Fruit fly (Drosophila melanogaster) whole organism, prepupa: Measurements from ENCODE around the gene Fer1.

Source experiments
- Blimp-1 ChIP-seq: fragments of 200-800 bp; sonication (Bioruptor generic); optimal IDR thresholded peaks from 3 replicates; lab custom pipeline; 2017; ENCODE audit warnings: missing biosample characterization, missing genetic modification characterization, mild to moderate bottlenecking, moderate library complexity, missing genetic modification reagents
- CG10669 ChIP-seq: fragments of 200-800 bp; sonication (Bioruptor generic); optimal IDR thresholded peaks from 3 replicates; lab custom pipeline; 2018; ENCODE audit warnings: missing biosample characterization, mild to moderate bottlenecking, missing genetic modification characterization, moderate library complexity
- CG11294 ChIP-seq: fragments of 200-800 bp; sonication (Bioruptor generic); IDR thresholded peaks from 2 replicates; pipeline ENCODE4 v1.3.6; 2022; ENCODE audit warnings: missing biosample characterization, missing genetic modification characterization
- CG11902 ChIP-seq: fragments of 200-800 bp; sonication (Bioruptor generic); optimal IDR thresholded peaks from 3 replicates; lab custom pipeline; 2016; ENCODE audit warnings: missing biosample characterization, missing genetic modification characterization
- CG15336 ChIP-seq: fragments of 200-800 bp; sonication (Bioruptor generic); IDR thresholded peaks from 2 replicates; pipeline ENCODE4 v1.3.6; 2022; ENCODE audit warnings: missing biosample characterization, missing genetic modification characterization
- CG1621 ChIP-seq: fragments of 200-800 bp; sonication (Bioruptor generic); optimal IDR thresholded peaks from 3 replicates; lab custom pipeline; 2018; ENCODE audit warnings: missing biosample characterization, mild to moderate bottlenecking, missing genetic modification characterization
- CG32006 ChIP-seq: fragments of 200-800 bp; sonication (Bioruptor generic); optimal IDR thresholded peaks from 3 replicates; lab custom pipeline; 2017; ENCODE audit warnings: missing biosample characterization, mild to moderate bottlenecking, missing genetic modification characterization
- CG4318 ChIP-seq: fragments of 200-800 bp; sonication (Bioruptor generic); optimal IDR thresholded peaks from 3 replicates; lab custom pipeline; 2017; ENCODE audit warnings: missing biosample characterization, mild to moderate bottlenecking, missing genetic modification characterization
- CG6163 ChIP-seq: fragments of 200-800 bp; sonication (Bioruptor generic); IDR thresholded peaks from 3 replicates; pipeline ENCODE4 v1.3.6; 2022; ENCODE audit warnings: missing biosample characterization, missing genetic modification characterization
- CG6276 ChIP-seq: fragments of 200-800 bp; sonication (Bioruptor generic); optimal IDR thresholded peaks from 2 replicates; lab custom pipeline; 2017; ENCODE audit warnings: missing biosample characterization, mild to moderate bottlenecking, missing genetic modification characterization
- CG6792 ChIP-seq: fragments of 200-800 bp; sonication (Bioruptor generic); optimal IDR thresholded peaks from 3 replicates; lab custom pipeline; 2016; ENCODE audit warnings: missing biosample characterization, missing genetic modification characterization
- CG6808 ChIP-seq: fragments of 200-800 bp; sonication (Bioruptor generic); optimal IDR thresholded peaks from 3 replicates; lab custom pipeline; 2017; ENCODE audit warnings: missing biosample characterization, missing genetic modification characterization, mild to moderate bottlenecking, moderate library complexity, missing genetic modification reagents
- CG6854 ChIP-seq: fragments of 200-800 bp; sonication (Bioruptor generic); optimal IDR thresholded peaks from 2 replicates; lab custom pipeline; 2017; ENCODE audit warnings: missing biosample characterization, mild to moderate bottlenecking, missing genetic modification characterization
- CG7368 ChIP-seq: fragments of 200-800 bp; sonication (Bioruptor generic); optimal IDR thresholded peaks from 3 replicates; lab custom pipeline; 2016; ENCODE audit warnings: missing biosample characterization, missing genetic modification characterization
- CG8319 ChIP-seq: fragments of 200-800 bp; sonication (Bioruptor generic); optimal IDR thresholded peaks from 3 replicates; lab custom pipeline; 2016; ENCODE audit warnings: missing biosample characterization, missing genetic modification characterization
- CG8632 ChIP-seq: fragments of 200-800 bp; sonication (Bioruptor generic); optimal IDR thresholded peaks from 3 replicates; lab custom pipeline; 2016; ENCODE audit warnings: missing biosample characterization, missing genetic modification characterization
- Eip78C ChIP-seq: fragments of 200-800 bp; sonication (Bioruptor generic); peaks from one replicate; lab custom pipeline; 2016; ENCODE audit warnings: missing biosample characterization, missing genetic modification characterization
- Eip93F ChIP-seq: fragments of 200-800 bp; sonication (Bioruptor generic); optimal IDR thresholded peaks from 2 replicates; lab custom pipeline; 2016; ENCODE audit warnings: missing biosample characterization, mild to moderate bottlenecking, missing genetic modification characterization
- Ets96B ChIP-seq: fragments of 200-800 bp; optimal IDR thresholded peaks from 2 replicates; lab custom pipeline; 2019; ENCODE audit warnings: missing biosample characterization, mild to moderate bottlenecking, missing genetic modification characterization, moderate library complexity
- Gug ChIP-seq: fragments of 200-800 bp; sonication (Bioruptor generic); IDR thresholded peaks from 2 replicates; pipeline ENCODE4 v1.3.6; 2022; ENCODE audit warnings: missing biosample characterization, missing genetic modification characterization
- Hr39 ChIP-seq: fragments of 200-800 bp; sonication (Bioruptor generic); optimal IDR thresholded peaks from 2 replicates; lab custom pipeline; 2016; ENCODE audit warnings: missing biosample characterization, missing genetic modification characterization
- Lpt ChIP-seq: fragments of 200-800 bp; sonication (Bioruptor generic); optimal IDR thresholded peaks from 3 replicates; lab custom pipeline; 2016; ENCODE audit warnings: missing biosample characterization, missing genetic modification characterization
- Met ChIP-seq: fragments of 200-800 bp; sonication (Bioruptor generic); optimal IDR thresholded peaks from 3 replicates; lab custom pipeline; 2016; ENCODE audit warnings: missing biosample characterization, missing genetic modification characterization
- OdsH ChIP-seq: fragments of 200-800 bp; sonication (Bioruptor generic); optimal IDR thresholded peaks from 3 replicates; lab custom pipeline; 2016; ENCODE audit warnings: missing biosample characterization, missing genetic modification characterization
- Smox ChIP-seq: fragments of 200-800 bp; sonication (Bioruptor generic); optimal IDR thresholded peaks from 3 replicates; lab custom pipeline; 2016; ENCODE audit warnings: missing biosample characterization, missing genetic modification characterization
- Sox102F ChIP-seq: fragments of 200-800 bp; sonication (Bioruptor generic); optimal IDR thresholded peaks from 2 replicates; lab custom pipeline; 2016; ENCODE audit warnings: missing biosample characterization, mild to moderate bottlenecking, missing genetic modification characterization
- Sox14 ChIP-seq: fragments of 200-800 bp; sonication (Bioruptor generic); optimal IDR thresholded peaks from 3 replicates; lab custom pipeline; 2016; ENCODE audit warnings: missing biosample characterization, missing genetic modification characterization
- achi ChIP-seq: fragments of 200-800 bp; sonication (Bioruptor generic); optimal IDR thresholded peaks from 3 replicates; lab custom pipeline; 2016; ENCODE audit warnings: missing biosample characterization, missing genetic modification characterization
- acj6 ChIP-seq: fragments of 200-800 bp; sonication (Bioruptor generic); optimal IDR thresholded peaks from 3 replicates; lab custom pipeline; 2016; ENCODE audit warnings: missing biosample characterization, missing genetic modification characterization
- cyc ChIP-seq: fragments of 200-800 bp; sonication (Bioruptor generic); optimal IDR thresholded peaks from 3 replicates; lab custom pipeline; 2016; ENCODE audit warnings: missing biosample characterization, missing genetic modification characterization
- dsx ChIP-seq: fragments of 200-800 bp; optimal IDR thresholded peaks from 3 replicates; lab custom pipeline; 2019; ENCODE audit warnings: missing biosample characterization, mild to moderate bottlenecking, missing genetic modification characterization, moderate library complexity; ENCODE audit not compliant: poor library complexity, severe bottlenecking
- esn ChIP-seq: fragments of 200-800 bp; sonication (Bioruptor generic); optimal IDR thresholded peaks from 2 replicates; lab custom pipeline; 2016; ENCODE audit warnings: missing biosample characterization, mild to moderate bottlenecking, missing genetic modification characterization, moderate library complexity
- fd59A ChIP-seq: fragments of 200-800 bp; sonication (Bioruptor generic); optimal IDR thresholded peaks from 2 replicates; lab custom pipeline; 2017; ENCODE audit warnings: missing biosample characterization, mild to moderate bottlenecking, missing genetic modification characterization, missing genetic modification reagents
- net ChIP-seq: fragments of 200-800 bp; sonication (Bioruptor generic); optimal IDR thresholded peaks from 3 replicates; lab custom pipeline; 2016; ENCODE audit warnings: missing biosample characterization, missing genetic modification characterization
- pdm3 ChIP-seq: fragments of 200-800 bp; sonication (Bioruptor generic); optimal IDR thresholded peaks from 3 replicates; lab custom pipeline; 2016; ENCODE audit warnings: missing biosample characterization, missing genetic modification characterization
- salr ChIP-seq, 2 experiments: fragments of 200-800 bp; sonication (Bioruptor generic); optimal IDR thresholded peaks; 3 replicates each; lab custom pipeline; 2016 to 2018; ENCODE audit warnings: missing biosample characterization in 2 of 2, missing genetic modification characterization in 2 of 2, mild to moderate bottlenecking in 1 of 2
- spab ChIP-seq: fragments of 200-800 bp; sonication (Bioruptor generic); optimal IDR thresholded peaks from 2 replicates; lab custom pipeline; 2017; ENCODE audit warnings: missing biosample characterization, mild to moderate bottlenecking, missing genetic modification characterization, missing genetic modification reagents
- ss ChIP-seq, 2 experiments: fragments of 200-800 bp; sonication (Bioruptor generic); optimal IDR thresholded peaks; 2 replicates in 1 of 2; 3 replicates in 1 of 2; lab custom pipeline; 2017 to 2018; ENCODE audit warnings: mild to moderate bottlenecking in 2 of 2, missing biosample characterization in 2 of 2, missing genetic modification characterization in 2 of 2, moderate library complexity in 1 of 2
- svp ChIP-seq: fragments of 200-800 bp; sonication (Bioruptor generic); peaks from one replicate; lab custom pipeline; 2016; ENCODE audit warnings: missing biosample characterization, missing genetic modification characterization
- topi ChIP-seq: fragments of 200-800 bp; sonication (Bioruptor generic); optimal IDR thresholded peaks from 3 replicates; lab custom pipeline; 2016; ENCODE audit warnings: missing biosample characterization, missing genetic modification characterization
- vri ChIP-seq: fragments of 200-800 bp; sonication (Bioruptor generic); optimal IDR thresholded peaks from 3 replicates; lab custom pipeline; 2016; ENCODE audit warnings: missing biosample characterization, mild to moderate bottlenecking, missing genetic modification characterization

Gene Fer1

DNA sequence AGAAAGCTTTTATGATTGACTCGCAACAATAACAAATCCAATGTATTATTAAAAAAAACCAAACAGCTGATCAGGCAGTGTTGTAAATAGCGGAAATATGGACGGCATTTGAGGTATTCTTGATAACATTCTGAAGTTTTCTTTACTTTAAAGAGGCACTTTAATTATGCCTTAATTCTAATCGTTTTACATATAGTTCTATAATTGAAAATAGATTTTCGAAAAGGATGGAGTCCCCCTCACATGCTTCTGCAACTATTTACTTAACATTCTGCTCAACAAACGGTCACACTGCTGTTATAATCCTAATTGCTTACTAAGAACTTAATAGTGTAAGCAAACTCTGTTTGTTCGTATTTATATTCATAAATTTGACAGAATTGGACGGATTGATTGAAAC lies 8.0 kb upstream of the Fer1 start, which contains the start of gene CG10068 (continued):
- TF ChIP-seq CG6163 (GFP tag; lab: Robert Waterston, UW): peak; percentile 93
- TF ChIP-seq topi: peak; percentile 90
- TF ChIP-seq ss (GFP tag; optimal IDR thresholded peaks at IDR 0.05; lab: Kevin White, UChicago): peak; percentile 48 to 75
- peak; percentile 84 for TF ChIP-seq CG8632 (GFP tag; lab: Kevin White, UChicago)
- peak; percentile 55 for TF ChIP-seq CG11902 (GFP tag; lab: Kevin White, UChicago)
- peak; percentile 62 for TF ChIP-seq fd59A
- peak; percentile 77 for TF ChIP-seq acj6 (GFP tag; lab: Kevin White, UChicago)
- TF ChIP-seq spab (GFP tag; lab: Kevin White, UChicago): peak; percentile 54
- peak; percentile 64 for TF ChIP-seq CG7368 (GFP tag; lab: Kevin White, UChicago)
- peak; percentile 82 for TF ChIP-seq CG6792
- TF ChIP-seq Met (GFP tag; lab: Kevin White, UChicago): peak; percentile 87
- TF ChIP-seq cyc (GFP tag; lab: Kevin White, UChicago): peak; percentile 83
- peak; percentile 87 for TF ChIP-seq Hr39
- TF ChIP-seq CG4318: peak; percentile 30
- peak; percentile 73 for TF ChIP-seq vri (GFP tag; lab: Kevin White, UChicago)
- TF ChIP-seq dsx: peak; percentile 91
- peak; percentile 69 for TF ChIP-seq net (GFP tag; lab: Kevin White, UChicago)
- peak; percentile 90 for TF ChIP-seq Sox14
- no peak for TF ChIP-seq CG1621 (tag; lab: Kevin White, UChicago)
- no peak for TF ChIP-seq Eip93F (GFP tag; lab: Kevin White, UChicago)
- TF ChIP-seq CG32006 (GFP tag; lab: Kevin White, UChicago): no peak
- TF ChIP-seq Ets96B: peak; percentile 80
- TF ChIP-seq salr (GFP tag; optimal IDR thresholded peaks at IDR 0.05; lab: Kevin White, UChicago): peak in 1 of 2 experiments; percentile 62
- peak; percentile 49 for TF ChIP-seq CG6276 (GFP tag; lab: Kevin White, UChicago)
- TF ChIP-seq, all 60 proteins: peak for 55

DNA sequence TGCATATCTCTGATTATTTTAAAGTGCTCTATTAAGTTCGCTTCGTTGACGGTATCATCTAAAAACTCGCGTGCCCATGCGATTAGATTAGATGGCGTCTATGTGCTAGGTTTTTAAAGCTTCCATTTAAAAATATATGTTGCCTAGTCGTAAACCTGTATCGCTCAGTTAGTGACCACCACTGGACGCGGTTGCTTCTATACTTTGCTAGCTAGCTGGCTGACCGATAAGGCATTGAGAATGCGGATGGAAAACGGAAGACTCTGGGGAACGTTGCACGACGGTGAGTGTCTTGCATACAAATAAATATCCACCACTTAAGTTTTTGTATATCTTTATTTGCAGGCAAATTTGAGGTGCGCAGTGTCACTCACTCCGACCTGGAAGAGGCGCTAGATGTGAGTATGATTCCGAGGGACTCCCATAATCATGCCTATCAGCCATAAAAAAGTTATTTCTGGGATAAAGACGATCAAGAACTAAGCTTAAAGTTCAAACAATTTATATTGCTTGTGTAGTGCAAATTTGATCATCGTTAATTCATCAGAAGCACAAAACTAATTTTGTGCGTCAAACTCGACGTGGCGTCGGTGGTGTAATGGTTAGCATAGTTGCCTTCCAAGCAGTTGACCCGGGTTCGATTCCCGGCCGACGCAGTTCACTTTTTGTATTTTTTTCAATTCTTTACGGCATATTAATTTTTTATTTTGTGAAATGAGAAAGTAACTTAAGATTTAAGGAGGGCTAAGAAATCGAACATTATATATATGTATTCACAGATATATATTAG lies 6.5 kb upstream of the Fer1 start, which contains the start of gene CG31248:
Gene CG31248, plus strand, starts transcription at position 41 of the 790 bp plus-strand sequence.
- TF ChIP-seq Lpt (GFP tag; lab: Kevin White, UChicago): no peak
- TF ChIP-seq Eip78C (GFP tag; lab: Kevin White, UChicago): no peak
- TF ChIP-seq CG6792: no peak
- TF ChIP-seq Gug (GFP tag; lab: Robert Waterston, UW): no peak
- no peak for TF ChIP-seq Ets96B
- no peak for TF ChIP-seq OdsH (GFP tag; lab: Kevin White, UChicago)
- no peak for TF ChIP-seq dsx
- no peak for TF ChIP-seq achi (GFP tag; lab: Kevin White, UChicago)
- no peak for TF ChIP-seq salr (GFP tag; optimal IDR thresholded peaks at IDR 0.05; lab: Kevin White, UChicago)
- no peak for TF ChIP-seq Blimp-1 (GFP tag; lab: Kevin White, UChicago)
- peak; percentile 31 for TF ChIP-seq svp (GFP tag; lab: Kevin White, UChicago)
- no peak for TF ChIP-seq esn (GFP tag; lab: Kevin White, UChicago)
- peak; percentile 27 for TF ChIP-seq CG6854 (GFP tag; lab: Kevin White, UChicago)
- TF ChIP-seq CG6276 (GFP tag; lab: Kevin White, UChicago): peak; percentile 31
- no peak for TF ChIP-seq acj6 (GFP tag; lab: Kevin White, UChicago)
- no peak for TF ChIP-seq CG6808 (GFP tag; lab: Kevin White, UChicago)
- TF ChIP-seq CG7368 (GFP tag; lab: Kevin White, UChicago): no peak
- TF ChIP-seq Smox: no peak
- no peak for TF ChIP-seq Hr39
- TF ChIP-seq Sox102F (GFP tag; lab: Kevin White, UChicago): no peak
- TF ChIP-seq net (GFP tag; lab: Kevin White, UChicago): no peak
- TF ChIP-seq CG10669: no peak
- no peak for TF ChIP-seq CG8319 (GFP tag; lab: Kevin White, UChicago)
- no peak for TF ChIP-seq pdm3 (GFP tag; lab: Kevin White, UChicago)
- TF ChIP-seq CG15336: 0 out of 2 replicates have a peak, but pooled peaks have one; percentile 6
- TF ChIP-seq Sox14: no peak
- TF ChIP-seq CG11294 (GFP tag; lab: Robert Waterston, UW): no peak
